Fruit fly (Drosophila melanogaster) whole organism, adult: ENCODE data around the gene NTPase.

Source experiments
- CG11617 ChIP-seq: fragments of 200-800 bp; sonication (Bioruptor generic); optimal IDR thresholded peaks from 2 replicates; lab custom pipeline; 2017; ENCODE audit warnings: mild to moderate bottlenecking, missing biosample characterization, missing genetic modification reagents, missing genetic modification characterization
- CG12768 ChIP-seq: fragments of 200-800 bp; sonication (Bioruptor generic); optimal IDR thresholded peaks from 2 replicates; lab custom pipeline; 2017; ENCODE audit warnings: missing biosample characterization, missing genetic modification characterization, mild to moderate bottlenecking, moderate library complexity, missing genetic modification reagents
- CG14711 ChIP-seq: fragments of 200-800 bp; sonication (Bioruptor generic); optimal IDR thresholded peaks from 2 replicates; lab custom pipeline; 2018; ENCODE audit warnings: missing biosample characterization, mild to moderate bottlenecking, missing genetic modification characterization, moderate library complexity
- CG1620 ChIP-seq: fragments of 200-800 bp; sonication (Bioruptor generic); optimal IDR thresholded peaks from 2 replicates; lab custom pipeline; 2016; ENCODE audit warnings: missing biosample characterization, missing genetic modification characterization
- CG33017 ChIP-seq: fragments of 200-800 bp; sonication (Bioruptor generic); optimal IDR thresholded peaks from 2 replicates; lab custom pipeline; 2018; ENCODE audit warnings: missing biosample characterization, mild to moderate bottlenecking, missing genetic modification characterization, moderate library complexity
- CG5204 ChIP-seq: fragments of 200-800 bp; sonication (Bioruptor generic); optimal IDR thresholded peaks from 2 replicates; lab custom pipeline; 2016; ENCODE audit warnings: missing biosample characterization, missing genetic modification characterization
- CG7045 ChIP-seq: fragments of 200-800 bp; sonication (Bioruptor generic); optimal IDR thresholded peaks from 2 replicates; lab custom pipeline; 2017; ENCODE audit warnings: missing biosample characterization, mild to moderate bottlenecking, missing genetic modification characterization
- CG7101 ChIP-seq: fragments of 200-800 bp; sonication (Bioruptor generic); optimal IDR thresholded peaks from 2 replicates; lab custom pipeline; 2018; ENCODE audit warnings: missing biosample characterization, mild to moderate bottlenecking, missing genetic modification characterization, moderate library complexity
- Clk ChIP-seq: fragments of 200-800 bp; sonication (Bioruptor generic); optimal IDR thresholded peaks from 2 replicates; lab custom pipeline; 2017; ENCODE audit warnings: missing biosample characterization, missing genetic modification characterization
- Crg-1 ChIP-seq: fragments of 200-800 bp; sonication (Bioruptor generic); optimal IDR thresholded peaks from 2 replicates; lab custom pipeline; 2016; ENCODE audit warnings: missing biosample characterization, missing genetic modification characterization
- Hr96 ChIP-seq: fragments of 200-800 bp; sonication (Bioruptor generic); optimal IDR thresholded peaks from 2 replicates; lab custom pipeline; 2016; ENCODE audit warnings: missing biosample characterization, missing genetic modification characterization
- Mnt ChIP-seq: fragments of 200-800 bp; sonication (Bioruptor generic); optimal IDR thresholded peaks from 2 replicates; lab custom pipeline; 2016; ENCODE audit warnings: missing biosample characterization, mild to moderate bottlenecking, missing genetic modification characterization
- bab1 ChIP-seq: fragments of 200-800 bp; sonication (Bioruptor generic); optimal IDR thresholded peaks from 3 replicates; lab custom pipeline; 2019; ENCODE audit warnings: missing biosample characterization, mild to moderate bottlenecking, missing genetic modification characterization, moderate library complexity
- cic ChIP-seq: fragments of 200-800 bp; sonication (Bioruptor generic); optimal IDR thresholded peaks from 2 replicates; lab custom pipeline; 2017; ENCODE audit warnings: missing biosample characterization, mild to moderate bottlenecking, missing genetic modification characterization, moderate library complexity
- kay ChIP-seq: fragments of 200-800 bp; sonication (Bioruptor generic); peaks from one replicate; lab custom pipeline; 2016; ENCODE audit warnings: missing biosample characterization, missing genetic modification characterization, borderline replicate concordance
- ovo ChIP-seq: fragments of 200-800 bp; sonication (Bioruptor generic); optimal IDR thresholded peaks from 2 replicates; lab custom pipeline; 2016; ENCODE audit warnings: missing biosample characterization, missing genetic modification characterization
- pad ChIP-seq: fragments of 200-800 bp; sonication (Bioruptor generic); optimal IDR thresholded peaks from 3 replicates; lab custom pipeline; 2017; ENCODE audit warnings: missing biosample characterization, missing genetic modification characterization, mild to moderate bottlenecking, moderate library complexity, missing genetic modification reagents
- tj ChIP-seq: fragments of 200-800 bp; sonication (Bioruptor generic); optimal IDR thresholded peaks from 3 replicates; lab custom pipeline; 2017; ENCODE audit warnings: missing biosample characterization, mild to moderate bottlenecking, missing genetic modification characterization, moderate library complexity
- toe ChIP-seq: fragments of 200-800 bp; sonication (Bioruptor generic); optimal IDR thresholded peaks from 2 replicates; lab custom pipeline; 2016; ENCODE audit warnings: missing biosample characterization, missing genetic modification characterization

NTPase gene

dm6 chr2L:2869008-2869702 is 16.5 kb downstream of the NTPase start, which contains the start of gene CG8813:
Gene CG8813 (plus strand): TSS chr2L:2869652.
- TF ChIP-seq kay (GFP tag; lab: Kevin White, UChicago) (no peak), CG1620 (GFP tag; lab: Kevin White, UChicago) (no peak), toe (GFP tag; lab: Kevin White, UChicago) (no peak), bab1 (GFP tag; lab: Kevin White, UChicago) (no peak), CG7045 (GFP tag; lab: Kevin White, UChicago) (no peak), CG5204 (no peak), Clk (GFP tag; lab: Kevin White, UChicago) (no peak), CG12768 (no peak), cic (no peak)

- TF ChIP-seq Hr96 (GFP tag; lab: Kevin White, UChicago) = peak; percentile 52
- TF ChIP-seq CG5204 = no peak
- TF ChIP-seq CG1620 (GFP tag; lab: Kevin White, UChicago) = no peak
- peak; percentile 81 for TF ChIP-seq kay (GFP tag; lab: Kevin White, UChicago)
- peak; percentile 77 for TF ChIP-seq cic
- no peak for TF ChIP-seq CG7045 (GFP tag; lab: Kevin White, UChicago)
- TF ChIP-seq CG33017 = peak; percentile 23
- no peak for TF ChIP-seq CG14711
Measured at dm6 chr2L:2865560-2866309, 19.9 kb downstream of the NTPase start.

- TF ChIP-seq CG7101 (tag; lab: Kevin White, UChicago) (peak; percentile 11), tj (no peak), cic (no peak), ovo (GFP tag; lab: Kevin White, UChicago) (no peak), CG14711 (no peak), CG7045 (GFP tag; lab: Kevin White, UChicago) (peak; percentile 8), kay (GFP tag; lab: Kevin White, UChicago) (peak; percentile 23), CG33017 (no peak), CG12768 (peak; percentile 68), bab1 (GFP tag; lab: Kevin White, UChicago) (no peak)
Measured at dm6 chr2L:2864601-2865000, 21.0 kb downstream of the NTPase start.

- TF ChIP-seq kay (GFP tag; lab: Kevin White, UChicago) (no peak), tj (no peak), Crg-1 (GFP tag; lab: Kevin White, UChicago) (no peak), ovo (GFP tag; lab: Kevin White, UChicago) (no peak), CG7045 (GFP tag; lab: Kevin White, UChicago) (no peak), CG11617 (GFP tag; lab: Kevin White, UChicago) (no peak), Mnt (GFP tag; lab: Kevin White, UChicago) (no peak), cic (no peak), CG5204 (no peak), CG1620 (GFP tag; lab: Kevin White, UChicago) (no peak), CG33017 (no peak), pad (GFP tag; lab: Kevin White, UChicago) (no peak), Hr96 (GFP tag; lab: Kevin White, UChicago) (no peak), CG7101 (tag; lab: Kevin White, UChicago) (no peak), toe (GFP tag; lab: Kevin White, UChicago) (no peak), CG14711 (no peak)
Measured at dm6 chr2L:2862621-2862962, 23.1 kb downstream of the NTPase start.

- no peak for TF ChIP-seq toe (GFP tag; lab: Kevin White, UChicago)
- peak; percentile 49 for TF ChIP-seq cic
- TF ChIP-seq bab1 (GFP tag; lab: Kevin White, UChicago) = peak; percentile 9
- TF ChIP-seq CG1620 (GFP tag; lab: Kevin White, UChicago) = no peak
- TF ChIP-seq ovo (GFP tag; lab: Kevin White, UChicago) = no peak
- TF ChIP-seq Clk (GFP tag; lab: Kevin White, UChicago) = no peak
- TF ChIP-seq CG7101 (tag; lab: Kevin White, UChicago) = no peak
- peak; percentile 43 for TF ChIP-seq Mnt (GFP tag; lab: Kevin White, UChicago)
- no peak for TF ChIP-seq CG14711
- TF ChIP-seq CG5204 = no peak
- peak; percentile 3 for TF ChIP-seq CG33017
- no peak for TF ChIP-seq CG7045 (GFP tag; lab: Kevin White, UChicago)
- TF ChIP-seq CG11617 (GFP tag; lab: Kevin White, UChicago) = no peak
- peak; percentile 30 for TF ChIP-seq kay (GFP tag; lab: Kevin White, UChicago)
- peak; percentile 70 for TF ChIP-seq tj
- TF ChIP-seq Crg-1 (GFP tag; lab: Kevin White, UChicago) = no peak
Measured at dm6 chr2L:2861885-2862620, 23.6 kb downstream of the NTPase start.
